Fruit fly (Drosophila melanogaster) whole organism, embryonic: ENCODE measurements around the gene foxo.

ENCODE experiments used
- Abd-B ChIP-seq: fragments of 200-800 bp; sonication (Bioruptor generic); optimal IDR thresholded peaks from 2 replicates; lab custom pipeline; 2018; ENCODE audit warnings: missing biosample characterization, mild to moderate bottlenecking, missing genetic modification characterization, moderate library complexity
- B-H2 ChIP-seq: fragments of 200-800 bp; sonication (Bioruptor generic); optimal IDR thresholded peaks from 2 replicates; lab custom pipeline; 2018; ENCODE audit warnings: missing biosample characterization, mild to moderate bottlenecking, missing genetic modification characterization
- Bdp1 ChIP-seq: fragments of 200-800 bp; sonication (Bioruptor generic); optimal IDR thresholded peaks from 3 replicates; lab custom pipeline; 2016; ENCODE audit warnings: missing biosample characterization, missing genetic modification characterization
- Blimp-1 ChIP-seq: fragments of 200-800 bp; sonication (Bioruptor generic); optimal IDR thresholded peaks from 3 replicates; lab custom pipeline; 2018; ENCODE audit warnings: missing biosample characterization, missing genetic modification characterization, mild to moderate bottlenecking, moderate library complexity, missing genetic modification reagents
- CG10366 ChIP-seq: fragments of 200-800 bp; sonication (Bioruptor generic); IDR thresholded peaks from 2 replicates; pipeline ENCODE4 v1.3.6; 2022; ENCODE audit warnings: missing biosample characterization, missing genetic modification characterization
- CG11398 ChIP-seq: fragments of 200-800 bp; sonication (Bioruptor generic); optimal IDR thresholded peaks from 2 replicates; lab custom pipeline; 2016; ENCODE audit warnings: missing biosample characterization, missing genetic modification characterization
- CG11456 ChIP-seq: fragments of 200-800 bp; sonication (Bioruptor generic); IDR thresholded peaks from 3 replicates; pipeline ENCODE4 v1.3.6; 2022; ENCODE audit warnings: missing biosample characterization, missing genetic modification characterization
- CG12769 ChIP-seq: fragments of 200-800 bp; sonication (Bioruptor generic); optimal IDR thresholded peaks from 2 replicates; lab custom pipeline; 2019; ENCODE audit warnings: missing biosample characterization, mild to moderate bottlenecking, missing genetic modification characterization, moderate library complexity
- CG13624 ChIP-seq: fragments of 200-800 bp; sonication (Bioruptor generic); optimal IDR thresholded peaks from 2 replicates; lab custom pipeline; 2016; ENCODE audit warnings: missing biosample characterization, missing genetic modification characterization
- CG13894 ChIP-seq: fragments of 200-800 bp; sonication (Bioruptor generic); optimal IDR thresholded peaks from 3 replicates; lab custom pipeline; 2018; ENCODE audit warnings: missing biosample characterization, mild to moderate bottlenecking, missing genetic modification characterization, moderate library complexity
- CG16815 ChIP-seq: fragments of 200-800 bp; sonication (Bioruptor generic); optimal IDR thresholded peaks from 3 replicates; lab custom pipeline; 2017; ENCODE audit warnings: missing biosample characterization, mild to moderate bottlenecking, missing genetic modification characterization
- CG17361 ChIP-seq: fragments of 200-800 bp; sonication (Bioruptor generic); IDR thresholded peaks from 3 replicates; pipeline ENCODE4 v1.3.6; 2022; ENCODE audit warnings: missing biosample characterization, missing genetic modification characterization
- CG18011 ChIP-seq: fragments of 200-800 bp; sonication (Bioruptor generic); optimal IDR thresholded peaks from 2 replicates; lab custom pipeline; 2017; ENCODE audit warnings: missing biosample characterization, missing genetic modification characterization, mild to moderate bottlenecking, moderate library complexity, missing genotype
- CG18599 ChIP-seq: fragments of 200-800 bp; sonication (Bioruptor generic); optimal IDR thresholded peaks from 3 replicates; lab custom pipeline; 2017; ENCODE audit warnings: missing biosample characterization, missing genetic modification characterization, mild to moderate bottlenecking, moderate library complexity, missing genetic modification reagents
- CG2875 ChIP-seq: fragments of 200-800 bp; sonication (Bioruptor generic); optimal IDR thresholded peaks from 2 replicates; lab custom pipeline; 2017; ENCODE audit warnings: missing biosample characterization, mild to moderate bottlenecking, missing genetic modification characterization, missing genetic modification reagents
- CG3163 ChIP-seq: fragments of 200-800 bp; sonication (Bioruptor generic); optimal IDR thresholded peaks from 3 replicates; lab custom pipeline; 2016; ENCODE audit warnings: missing biosample characterization, missing genetic modification characterization
- CG7786 ChIP-seq: fragments of 200-800 bp; sonication (Bioruptor generic); optimal IDR thresholded peaks from 2 replicates; lab custom pipeline; 2016; ENCODE audit warnings: missing biosample characterization, missing genetic modification characterization
- CrebB ChIP-seq: fragments of 200-800 bp; sonication (Bioruptor generic); optimal IDR thresholded peaks from 3 replicates; lab custom pipeline; 2018; ENCODE audit warnings: missing biosample characterization, mild to moderate bottlenecking, missing genetic modification characterization
- Deaf1 ChIP-seq: fragments of 200-800 bp; optimal IDR thresholded peaks from 3 replicates; lab custom pipeline; 2019; ENCODE audit warnings: missing biosample characterization, mild to moderate bottlenecking, missing genetic modification characterization, moderate library complexity
- Gsc ChIP-seq: fragments of 200-800 bp; sonication (Bioruptor generic); IDR thresholded peaks from 2 replicates; pipeline ENCODE4 v1.3.6; 2022; ENCODE audit warnings: missing biosample characterization, missing genetic modification characterization
- HLH4C ChIP-seq: fragments of 200-800 bp; sonication (Bioruptor generic); IDR thresholded peaks from 3 replicates; pipeline ENCODE4 v1.3.6; 2022; ENCODE audit warnings: missing biosample characterization, missing genetic modification characterization; ENCODE audit not compliant: partially characterized antibody
- Hr78 ChIP-seq, 2 experiments: fragments of 200-800 bp in 1 of 2; fragments of >200 bp in 1 of 2; sonication (Bioruptor generic) in 1 of 2; optimal IDR thresholded peaks; 2 replicates each; lab custom pipeline; 2017 to 2019; ENCODE audit warnings: missing biosample characterization in 2 of 2, missing genetic modification characterization in 2 of 2, mild to moderate bottlenecking in 1 of 2, moderate library complexity in 1 of 2
- Optix ChIP-seq: fragments of 200-800 bp; sonication (Bioruptor generic); IDR thresholded peaks from 3 replicates; pipeline ENCODE4 v1.3.6; 2022; ENCODE audit warnings: missing biosample characterization, missing genetic modification characterization
- Pdp1 ChIP-seq, 2 experiments: fragments of 200-800 bp; sonication (Bioruptor generic); optimal IDR thresholded peaks; 3 replicates each; lab custom pipeline; 2016; ENCODE audit warnings: missing biosample characterization in 2 of 2, missing genetic modification characterization in 2 of 2, mild to moderate bottlenecking in 1 of 2, moderate library complexity in 1 of 2
- Rfx ChIP-seq: fragments of 200-800 bp; sonication (Bioruptor generic); IDR thresholded peaks from 2 replicates; pipeline ENCODE4 v1.3.6; 2022; ENCODE audit warnings: missing biosample characterization, missing genetic modification characterization
- ase ChIP-seq: fragments of 200-800 bp; sonication (Bioruptor generic); IDR thresholded peaks from 3 replicates; pipeline ENCODE4 v1.3.6; 2022; ENCODE audit warnings: missing biosample characterization, missing genetic modification characterization
- bab2 ChIP-seq: fragments of 200-800 bp; sonication (Bioruptor generic); optimal IDR thresholded peaks from 2 replicates; lab custom pipeline; 2016; ENCODE audit warnings: missing biosample characterization, missing genetic modification characterization
- cg ChIP-seq: fragments of 200-800 bp; sonication (Bioruptor generic); optimal IDR thresholded peaks from 3 replicates; lab custom pipeline; 2019; ENCODE audit warnings: missing biosample characterization, mild to moderate bottlenecking, missing genetic modification characterization, moderate library complexity
- chinmo ChIP-seq: fragments of 200-800 bp; sonication (Bioruptor generic); IDR thresholded peaks from 4 replicates; pipeline ENCODE4 v1.3.6; 2022; ENCODE audit warnings: missing biosample characterization, missing genetic modification characterization; ENCODE audit not compliant: partially characterized antibody
- ci ChIP-seq: fragments of 200-800 bp; sonication (Bioruptor generic); IDR thresholded peaks from 3 replicates; pipeline ENCODE4 v1.3.6; 2022; ENCODE audit warnings: missing biosample characterization, missing genetic modification characterization
- crol ChIP-seq: fragments of 200-800 bp; sonication (Bioruptor generic); IDR thresholded peaks from 2 replicates; pipeline ENCODE4 v1.3.6; 2022; ENCODE audit warnings: missing biosample characterization, missing genetic modification characterization
- dan ChIP-seq: fragments of 200-800 bp; sonication (Bioruptor generic); IDR thresholded peaks from 2 replicates; pipeline ENCODE4 v1.3.6; 2022; ENCODE audit warnings: missing biosample characterization, missing genetic modification characterization
- dpn ChIP-seq, 2 experiments: fragments of 200-800 bp; sonication (Bioruptor generic); optimal IDR thresholded peaks; 3 replicates each; lab custom pipeline; 2016; ENCODE audit warnings: missing biosample characterization in 2 of 2, missing genetic modification characterization in 2 of 2
- eve ChIP-seq, 2 experiments: fragments of >200 bp; optimal IDR thresholded peaks; 2 replicates each; lab custom pipeline; 2017; ENCODE audit warnings: missing biosample characterization in 2 of 2, missing genetic modification characterization in 2 of 2
- insv ChIP-seq, 2 experiments: fragments of 200-800 bp; sonication (Bioruptor generic); optimal IDR thresholded peaks; 3 replicates each; lab custom pipeline; 2016 to 2018; ENCODE audit warnings: missing biosample characterization in 2 of 2, missing genetic modification characterization in 2 of 2
- kah ChIP-seq: fragments of 200-800 bp; sonication (Bioruptor generic); optimal IDR thresholded peaks from 2 replicates; lab custom pipeline; 2018; ENCODE audit warnings: missing biosample characterization, mild to moderate bottlenecking, missing genetic modification characterization
- lilli ChIP-seq: fragments of 200-800 bp; sonication (Bioruptor generic); optimal IDR thresholded peaks from 3 replicates; lab custom pipeline; 2016; ENCODE audit warnings: missing biosample characterization, missing genetic modification characterization
- mirr ChIP-seq: fragments of 200-800 bp; sonication (Bioruptor generic); optimal IDR thresholded peaks from 3 replicates; lab custom pipeline; 2018; ENCODE audit warnings: missing biosample characterization, mild to moderate bottlenecking, missing genetic modification characterization
- nerfin-1 ChIP-seq: fragments of 200-800 bp; sonication (Bioruptor generic); optimal IDR thresholded peaks from 3 replicates; lab custom pipeline; 2019; ENCODE audit warnings: missing biosample characterization, mild to moderate bottlenecking, missing genetic modification characterization, moderate library complexity
- prd ChIP-seq, 3 experiments: fragments of >200 bp in 2 of 3; fragments of 200-800 bp in 1 of 3; sonication (Bioruptor generic) in 1 of 3; optimal IDR thresholded peaks in 2 of 3; IDR thresholded peaks in 1 of 3; 2 replicates in 2 of 3; 3 replicates in 1 of 3; pipeline versions ENCODE4 v1.3.6 to Lab custom; 2017 to 2022; ENCODE audit warnings: missing biosample characterization in 1 of 3, missing genetic modification characterization in 1 of 3
- run ChIP-seq: fragments of 200-800 bp; sonication (Bioruptor generic); optimal IDR thresholded peaks from 3 replicates; lab custom pipeline; 2018; ENCODE audit warnings: missing biosample characterization, mild to moderate bottlenecking, missing genetic modification characterization
- sd ChIP-seq: fragments of 200-800 bp; sonication (Bioruptor generic); optimal IDR thresholded peaks from 3 replicates; lab custom pipeline; 2018; ENCODE audit warnings: missing biosample characterization, mild to moderate bottlenecking, missing genetic modification characterization, moderate library complexity
- sqz ChIP-seq: fragments of 200-800 bp; sonication (Bioruptor generic); optimal IDR thresholded peaks from 3 replicates; lab custom pipeline; 2018; ENCODE audit warnings: missing biosample characterization, mild to moderate bottlenecking, missing genetic modification characterization
- toy ChIP-seq: fragments of 200-800 bp; sonication (Bioruptor generic); IDR thresholded peaks from 2 replicates; pipeline ENCODE4 v1.3.6; 2022; ENCODE audit warnings: missing biosample characterization, missing genetic modification characterization
- zen ChIP-seq: fragments of 200-800 bp; sonication (Bioruptor generic); optimal IDR thresholded peaks from 3 replicates; lab custom pipeline; 2018; ENCODE audit warnings: missing biosample characterization, mild to moderate bottlenecking, missing genetic modification characterization, moderate library complexity

The foxo gene

dm6 chr3R:14062869-14063543 lies 6.3 kb downstream of the foxo start:
- TF ChIP-seq CG13894 (tag; lab: Kevin White, UChicago) (peak; percentile 96), eve (GFP tag; optimal IDR thresholded peaks at IDR 0.05; lab: Kevin White, UChicago) (peak in 1 of 2 experiments; percentile 15), CG13624 (GFP tag; lab: Kevin White, UChicago) (peak; percentile 44), sd (tag; lab: Kevin White, UChicago) (peak; percentile 77), prd (optimal IDR thresholded peaks at IDR 0.05; lab: Kevin White, UChicago) (no peak), prd (GFP tag; IDR thresholded peaks at IDR 0.05; lab: Robert Waterston, UW) (no peak), ase (GFP tag; lab: Robert Waterston, UW) (no peak), CG12769 (tag; lab: Kevin White, UChicago) (peak; percentile 70)
- TF ChIP-seq, all 482 proteins: peak for 5

- no peak for TF ChIP-seq B-H2 (GFP tag; lab: Kevin White, UChicago)
- 0 out of 4 replicates have a peak, but pooled peaks have one; percentile 46 for TF ChIP-seq chinmo (GFP tag; lab: Robert Waterston, UW)
- TF ChIP-seq Blimp-1 (GFP tag; lab: Kevin White, UChicago) = peak; percentile 28
- TF ChIP-seq CG18599 (GFP tag; lab: Kevin White, UChicago) = no peak
- TF ChIP-seq CG18011 = no peak
- no peak for TF ChIP-seq HLH4C
- TF ChIP-seq Gsc (GFP tag; lab: Robert Waterston, UW) = no peak
- TF ChIP-seq CG10366 (GFP tag; lab: Robert Waterston, UW) = no peak
- no peak for TF ChIP-seq CG2875 (GFP tag; lab: Kevin White, UChicago)
- TF ChIP-seq toy (GFP tag; lab: Robert Waterston, UW) = no peak
- TF ChIP-seq CG7786 (GFP tag; lab: Kevin White, UChicago) = no peak
- TF ChIP-seq CG11456 (GFP tag; lab: Robert Waterston, UW) = no peak
- TF ChIP-seq CG16815 (GFP tag; lab: Kevin White, UChicago) = no peak
- TF ChIP-seq mirr = peak; percentile 44
- TF ChIP-seq dpn (GFP tag; optimal IDR thresholded peaks at IDR 0.05; lab: Kevin White, UChicago) = no peak
- no peak for TF ChIP-seq Bdp1 (GFP tag; lab: Kevin White, UChicago)
- 0 out of 3 replicates have a peak, but pooled peaks have one; percentile 19 for TF ChIP-seq ci (GFP tag; lab: Robert Waterston, UW)
- TF ChIP-seq CrebB (tag; lab: Kevin White, UChicago) = no peak
- peak; percentile 75 for TF ChIP-seq CG3163 (GFP tag; lab: Kevin White, UChicago)
- peak in 1 of 2 experiments; percentile 76 for TF ChIP-seq Pdp1 (GFP tag; optimal IDR thresholded peaks at IDR 0.05; lab: Kevin White, UChicago)
- peak; percentile 96 for TF ChIP-seq Deaf1
- TF ChIP-seq kah (GFP tag; lab: Kevin White, UChicago) = peak; percentile 6
- TF ChIP-seq dan (GFP tag; lab: Robert Waterston, UW) = no peak
- peak; percentile 0 for TF ChIP-seq run
- no peak for TF ChIP-seq nerfin-1 (tag; lab: Kevin White, UChicago)
- TF ChIP-seq CG17361 (GFP tag; lab: Robert Waterston, UW) = no peak
- TF ChIP-seq CG11398 (GFP tag; lab: Kevin White, UChicago) = no peak
- TF ChIP-seq cg (GFP tag; lab: Kevin White, UChicago) = peak; percentile 50
- no peak for TF ChIP-seq Abd-B (GFP tag; lab: Kevin White, UChicago)
- no peak for TF ChIP-seq insv (GFP tag; optimal IDR thresholded peaks at IDR 0.05; lab: Kevin White, UChicago)
- peak; percentile 60 for TF ChIP-seq sqz (GFP tag; lab: Kevin White, UChicago)
- TF ChIP-seq crol (GFP tag; lab: Robert Waterston, UW) = no peak
- peak; percentile 34 for TF ChIP-seq zen (tag; lab: Kevin White, UChicago)
- TF ChIP-seq Rfx (GFP tag; lab: Robert Waterston, UW) = peak; percentile 23; the same call in 1 of the 2 replicates
- TF ChIP-seq lilli (GFP tag; lab: Kevin White, UChicago) = peak; percentile 3
- no peak for TF ChIP-seq bab2 (GFP tag; lab: Kevin White, UChicago)
- TF ChIP-seq Hr78 (GFP tag; optimal IDR thresholded peaks at IDR 0.05; lab: Kevin White, UChicago) = no peak
- TF ChIP-seq Optix (GFP tag; lab: Robert Waterston, UW) = no peak
Observed at dm6 chr3R:14064158-14064969, 7.6 kb downstream of the foxo start.
